Fruit fly (Drosophila melanogaster) whole organism, prepupa: Measurements from ENCODE around the gene RpS7.

Experiments
- Blimp-1 ChIP-seq: fragments of 200-800 bp; sonication (Bioruptor generic); optimal IDR thresholded peaks from 3 replicates; lab custom pipeline; 2017; ENCODE audit warnings: missing biosample characterization, missing genetic modification characterization, mild to moderate bottlenecking, moderate library complexity, missing genetic modification reagents
- CG10631 ChIP-seq: fragments of 200-800 bp; sonication (Bioruptor generic); optimal IDR thresholded peaks from 2 replicates; lab custom pipeline; 2016; ENCODE audit warnings: missing biosample characterization, missing genetic modification characterization
- CG10669 ChIP-seq: fragments of 200-800 bp; sonication (Bioruptor generic); optimal IDR thresholded peaks from 3 replicates; lab custom pipeline; 2018; ENCODE audit warnings: missing biosample characterization, mild to moderate bottlenecking, missing genetic modification characterization, moderate library complexity
- CG11294 ChIP-seq: fragments of 200-800 bp; sonication (Bioruptor generic); IDR thresholded peaks from 2 replicates; pipeline ENCODE4 v1.3.6; 2022; ENCODE audit warnings: missing biosample characterization, missing genetic modification characterization
- CG11762 ChIP-seq: fragments of 200-800 bp; sonication (Bioruptor generic); optimal IDR thresholded peaks from 3 replicates; lab custom pipeline; 2016; ENCODE audit warnings: missing biosample characterization, missing genetic modification characterization; ENCODE audit not compliant: insufficient read depth
- CG11902 ChIP-seq: fragments of 200-800 bp; sonication (Bioruptor generic); optimal IDR thresholded peaks from 3 replicates; lab custom pipeline; 2016; ENCODE audit warnings: missing biosample characterization, missing genetic modification characterization
- CG16779 ChIP-seq: fragments of 200-800 bp; sonication (Bioruptor generic); optimal IDR thresholded peaks from 3 replicates; lab custom pipeline; 2017; ENCODE audit warnings: missing biosample characterization, mild to moderate bottlenecking, missing genetic modification characterization
- CG3032 ChIP-seq: fragments of 200-800 bp; optimal IDR thresholded peaks from 2 replicates; lab custom pipeline; 2019; ENCODE audit warnings: missing biosample characterization, mild to moderate bottlenecking, missing genetic modification characterization, moderate library complexity
- CG32006 ChIP-seq: fragments of 200-800 bp; sonication (Bioruptor generic); optimal IDR thresholded peaks from 3 replicates; lab custom pipeline; 2017; ENCODE audit warnings: missing biosample characterization, mild to moderate bottlenecking, missing genetic modification characterization
- CG3919 ChIP-seq: fragments of 200-800 bp; sonication (Bioruptor generic); optimal IDR thresholded peaks from 3 replicates; lab custom pipeline; 2016; ENCODE audit warnings: missing biosample characterization, missing genetic modification characterization
- CG6276 ChIP-seq: fragments of 200-800 bp; sonication (Bioruptor generic); optimal IDR thresholded peaks from 2 replicates; lab custom pipeline; 2017; ENCODE audit warnings: missing biosample characterization, mild to moderate bottlenecking, missing genetic modification characterization
- CG6792 ChIP-seq: fragments of 200-800 bp; sonication (Bioruptor generic); optimal IDR thresholded peaks from 3 replicates; lab custom pipeline; 2016; ENCODE audit warnings: missing biosample characterization, missing genetic modification characterization
- CG6854 ChIP-seq: fragments of 200-800 bp; sonication (Bioruptor generic); optimal IDR thresholded peaks from 2 replicates; lab custom pipeline; 2017; ENCODE audit warnings: missing biosample characterization, mild to moderate bottlenecking, missing genetic modification characterization
- CG8119 ChIP-seq: fragments of 200-800 bp; sonication (Bioruptor generic); IDR thresholded peaks from 3 replicates; pipeline ENCODE4 v1.3.6; 2022; ENCODE audit warnings: missing biosample characterization, missing genetic modification characterization
- Eip75B ChIP-seq: fragments of 200-800 bp; sonication (Bioruptor generic); optimal IDR thresholded peaks from 3 replicates; lab custom pipeline; 2016; ENCODE audit warnings: missing biosample characterization, missing genetic modification characterization
- Eip78C ChIP-seq: fragments of 200-800 bp; sonication (Bioruptor generic); peaks from one replicate; lab custom pipeline; 2016; ENCODE audit warnings: missing biosample characterization, missing genetic modification characterization
- Ets21C ChIP-seq: fragments of 200-800 bp; sonication (Bioruptor generic); optimal IDR thresholded peaks from 3 replicates; lab custom pipeline; 2016; ENCODE audit warnings: missing biosample characterization, missing genetic modification characterization
- Ets96B ChIP-seq: fragments of 200-800 bp; optimal IDR thresholded peaks from 2 replicates; lab custom pipeline; 2019; ENCODE audit warnings: missing biosample characterization, mild to moderate bottlenecking, missing genetic modification characterization, moderate library complexity
- Hr38 ChIP-seq: sonication (Bioruptor generic); optimal IDR thresholded peaks from 2 replicates; lab custom pipeline; 2016; ENCODE audit warnings: missing biosample characterization, missing genetic modification characterization
- Hr4 ChIP-seq: fragments of 200-800 bp; sonication (Bioruptor generic); optimal IDR thresholded peaks from 3 replicates; lab custom pipeline; 2016; ENCODE audit warnings: missing biosample characterization, missing genetic modification characterization
- Lpt ChIP-seq: fragments of 200-800 bp; sonication (Bioruptor generic); optimal IDR thresholded peaks from 3 replicates; lab custom pipeline; 2016; ENCODE audit warnings: missing biosample characterization, missing genetic modification characterization
- Met ChIP-seq: fragments of 200-800 bp; sonication (Bioruptor generic); optimal IDR thresholded peaks from 3 replicates; lab custom pipeline; 2016; ENCODE audit warnings: missing biosample characterization, missing genetic modification characterization
- Smox ChIP-seq: fragments of 200-800 bp; sonication (Bioruptor generic); optimal IDR thresholded peaks from 3 replicates; lab custom pipeline; 2016; ENCODE audit warnings: missing biosample characterization, missing genetic modification characterization
- Sox15 ChIP-seq: fragments of 200-800 bp; sonication (Bioruptor generic); optimal IDR thresholded peaks from 3 replicates; lab custom pipeline; 2016; ENCODE audit warnings: missing biosample characterization, missing genetic modification characterization
- cyc ChIP-seq: fragments of 200-800 bp; sonication (Bioruptor generic); optimal IDR thresholded peaks from 3 replicates; lab custom pipeline; 2016; ENCODE audit warnings: missing biosample characterization, missing genetic modification characterization
- dac ChIP-seq: fragments of 200-800 bp; sonication (Bioruptor generic); optimal IDR thresholded peaks from 2 replicates; lab custom pipeline; 2017; ENCODE audit warnings: missing biosample characterization, mild to moderate bottlenecking, missing genetic modification characterization
- eg ChIP-seq: fragments of 200-800 bp; sonication (Bioruptor generic); IDR thresholded peaks from 3 replicates; pipeline ENCODE4 v1.3.6; 2022; ENCODE audit warnings: missing biosample characterization, missing genetic modification characterization
- fd59A ChIP-seq: fragments of 200-800 bp; sonication (Bioruptor generic); optimal IDR thresholded peaks from 2 replicates; lab custom pipeline; 2017; ENCODE audit warnings: missing biosample characterization, mild to moderate bottlenecking, missing genetic modification characterization, missing genetic modification reagents
- fd85E ChIP-seq: fragments of 200-800 bp; sonication (Bioruptor generic); optimal IDR thresholded peaks from 3 replicates; lab custom pipeline; 2016; ENCODE audit warnings: missing biosample characterization, missing genetic modification characterization
- fkh ChIP-seq: fragments of 200-800 bp; sonication (Bioruptor generic); optimal IDR thresholded peaks from 3 replicates; lab custom pipeline; 2017; ENCODE audit warnings: missing biosample characterization, mild to moderate bottlenecking, missing genetic modification characterization, moderate library complexity
- lz ChIP-seq: fragments of 200-800 bp; sonication (Bioruptor generic); optimal IDR thresholded peaks from 3 replicates; lab custom pipeline; 2016; ENCODE audit warnings: missing biosample characterization, missing genetic modification characterization
- pdm3 ChIP-seq: fragments of 200-800 bp; sonication (Bioruptor generic); optimal IDR thresholded peaks from 3 replicates; lab custom pipeline; 2016; ENCODE audit warnings: missing biosample characterization, missing genetic modification characterization
- salr ChIP-seq, 2 experiments: fragments of 200-800 bp; sonication (Bioruptor generic); optimal IDR thresholded peaks; 3 replicates each; lab custom pipeline; 2016 to 2018; ENCODE audit warnings: missing biosample characterization in 2 of 2, missing genetic modification characterization in 2 of 2, mild to moderate bottlenecking in 1 of 2
- spab ChIP-seq: fragments of 200-800 bp; sonication (Bioruptor generic); optimal IDR thresholded peaks from 2 replicates; lab custom pipeline; 2017; ENCODE audit warnings: missing biosample characterization, mild to moderate bottlenecking, missing genetic modification characterization, missing genetic modification reagents
- svp ChIP-seq: fragments of 200-800 bp; sonication (Bioruptor generic); peaks from one replicate; lab custom pipeline; 2016; ENCODE audit warnings: missing biosample characterization, missing genetic modification characterization
- vri ChIP-seq: fragments of 200-800 bp; sonication (Bioruptor generic); optimal IDR thresholded peaks from 3 replicates; lab custom pipeline; 2016; ENCODE audit warnings: missing biosample characterization, mild to moderate bottlenecking, missing genetic modification characterization

Gene RpS7

dm6 chr3R:30255255-30256121 is 46.7 kb upstream of the RpS7 start (continued):
- TF ChIP-seq CG11762 (peak; percentile 89), fd59A (GFP tag; lab: Kevin White, UChicago) (peak; percentile 96), salr (GFP tag; optimal IDR thresholded peaks at IDR 0.05; lab: Kevin White, UChicago) (peak; percentile 91 to 93), CG10669 (GFP tag; lab: Kevin White, UChicago) (peak; percentile 96), fkh (GFP tag; lab: Kevin White, UChicago) (no peak), CG11902 (peak; percentile 74), CG6792 (peak; percentile 95), CG3032 (peak; percentile 98), spab (peak; percentile 97), CG10631 (GFP tag; lab: Kevin White, UChicago) (peak; percentile 95), Blimp-1 (peak; percentile 77), pdm3 (GFP tag; lab: Kevin White, UChicago) (peak; percentile 93), Ets21C (GFP tag; lab: Kevin White, UChicago) (peak; percentile 75), CG16779 (tag; lab: Kevin White, UChicago) (peak; percentile 94), Met (GFP tag; lab: Kevin White, UChicago) (peak; percentile 92), Sox15 (GFP tag; lab: Kevin White, UChicago) (peak; percentile 70), Smox (peak; percentile 91), dac (GFP tag; lab: Kevin White, UChicago) (peak; percentile 73), Hr4 (peak; percentile 90), fd85E (GFP tag; lab: Kevin White, UChicago) (peak; percentile 75), eg (peak; percentile 96), CG32006 (peak; percentile 90)

- TF ChIP-seq CG3919 (no peak), cyc (GFP tag; lab: Kevin White, UChicago) (no peak), CG8119 (GFP tag; lab: Robert Waterston, UW) (no peak), lz (GFP tag; lab: Kevin White, UChicago) (no peak), CG11294 (GFP tag; lab: Robert Waterston, UW) (no peak), Hr4 (no peak), CG11902 (no peak), Smox (no peak), CG6276 (GFP tag; lab: Kevin White, UChicago) (no peak)
These were observed 44.1 kb upstream of the RpS7 start, which contains the start of gene CG18404 for dm6 chr3R:30252882-30253281. CG18404 (plus strand) TSS chr3R:30253182.

- no peak for TF ChIP-seq CG32006
- no peak for TF ChIP-seq Hr38
- no peak for TF ChIP-seq Ets96B (tag; lab: Kevin White, UChicago)
- no peak for TF ChIP-seq CG10631 (GFP tag; lab: Kevin White, UChicago)
- no peak for TF ChIP-seq CG6792
- no peak for TF ChIP-seq CG6854 (GFP tag; lab: Kevin White, UChicago)
- no peak for TF ChIP-seq Lpt (GFP tag; lab: Kevin White, UChicago)
These were observed 43.5 kb upstream of the RpS7 start for dm6 chr3R:30252317-30252716.

dm6 chr3R:30250496-30250978 is 41.7 kb upstream of the RpS7 start, which contains the start of gene CG9682:
CG9682 (plus strand) TSS chr3R:30250928.
- no peak for TF ChIP-seq CG6792
- TF ChIP-seq Eip75B (GFP tag; lab: Kevin White, UChicago) = no peak
- TF ChIP-seq cyc (GFP tag; lab: Kevin White, UChicago) = no peak
- no peak for TF ChIP-seq CG10631 (GFP tag; lab: Kevin White, UChicago)
- TF ChIP-seq Eip78C (GFP tag; lab: Kevin White, UChicago) = no peak
- no peak for TF ChIP-seq svp (GFP tag; lab: Kevin White, UChicago)
- TF ChIP-seq Sox15 (GFP tag; lab: Kevin White, UChicago) = no peak
- TF ChIP-seq vri = no peak
- TF ChIP-seq pdm3 (GFP tag; lab: Kevin White, UChicago) = no peak
